Fruit fly (Drosophila melanogaster): ENCODE data around the gene cact.
A peak's percentile ranks its signal among the peaks of the same experiment; 100 is the strongest.

Gene cact

DNA sequence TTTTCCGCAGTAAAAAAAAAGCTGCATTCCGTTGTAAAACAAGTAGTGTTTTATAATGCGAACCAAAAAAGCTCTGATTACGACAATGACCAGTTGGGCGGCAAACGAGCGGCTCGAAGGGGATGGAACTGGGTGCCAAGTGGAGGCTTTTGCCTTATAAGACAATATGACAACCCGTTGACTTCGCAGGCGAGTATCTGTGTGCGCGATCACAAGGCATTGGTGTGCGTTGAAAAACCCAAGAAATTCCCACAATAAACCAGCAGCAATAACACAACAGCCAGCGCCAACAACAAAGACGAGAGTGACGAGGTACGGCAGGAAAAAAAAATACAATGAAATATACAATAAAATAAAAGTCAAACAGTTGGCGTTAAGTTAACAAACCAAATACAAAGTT, 11.0 kb downstream of the cact start (continued):
- TF ChIP-seq ato (GFP tag; IDR thresholded peaks at IDR 0.05; ENCODE audit: partially characterized antibody): no peak
- no peak for TF ChIP-seq Kr (GFP tag; optimal IDR thresholded peaks at IDR 0.05)
- TF ChIP-seq ash1 (GFP tag; optimal IDR thresholded peaks at IDR 0.05): no peak
- no peak for TF ChIP-seq CG14441 (GFP tag; IDR thresholded peaks at IDR 0.05)
- no peak for TF ChIP-seq Dip3 (GFP tag; optimal IDR thresholded peaks at IDR 0.05)
- TF ChIP-seq br (optimal IDR thresholded peaks at IDR 0.05): no peak
- no peak for TF ChIP-seq Hmx (GFP tag; optimal IDR thresholded peaks at IDR 0.05)
- no peak for TF ChIP-seq hkb (optimal IDR thresholded peaks at IDR 0.05)
- peak; percentile 25; the same call in 1 of the 2 replicates for TF ChIP-seq hkb (GFP tag; IDR thresholded peaks at IDR 0.05)
- TF ChIP-seq otp (GFP tag; IDR thresholded peaks at IDR 0.05): no peak
- no peak for TF ChIP-seq CG4820 (GFP tag; optimal IDR thresholded peaks at IDR 0.05)
- TF ChIP-seq bcd (GFP tag; optimal IDR thresholded peaks at IDR 0.05): no peak
- TF ChIP-seq CG13287 (GFP tag; IDR thresholded peaks at IDR 0.05; ENCODE audit: partially characterized antibody): no peak; the same call in 1 of the 2 replicates
- no peak for TF ChIP-seq zfh1 (GFP tag; IDR thresholded peaks at IDR 0.05)
- no peak for TF ChIP-seq CG3065 (GFP tag; optimal IDR thresholded peaks at IDR 0.05)
- TF ChIP-seq ranshi (GFP tag; IDR thresholded peaks at IDR 0.05): no peak; the same call in 1 of the 2 replicates
- no peak for TF ChIP-seq nerfin-1 (tag; optimal IDR thresholded peaks at IDR 0.05)
- no peak for TF ChIP-seq Tbp (GFP tag; optimal IDR thresholded peaks at IDR 0.05)
- TF ChIP-seq CG14050 (GFP tag; IDR thresholded peaks at IDR 0.05): no peak
- no peak for TF ChIP-seq Sry-β (GFP tag; optimal IDR thresholded peaks at IDR 0.05)
- no peak for TF ChIP-seq CG7372 (GFP tag; IDR thresholded peaks at IDR 0.05)
- no peak for TF ChIP-seq Vsx1 (GFP tag; optimal IDR thresholded peaks at IDR 0.05)
- TF ChIP-seq CG8924 (tag; optimal IDR thresholded peaks at IDR 0.05): no peak
- no peak for TF ChIP-seq cato (GFP tag; optimal IDR thresholded peaks at IDR 0.05; ENCODE audit: borderline replicate concordance)
- no peak for TF ChIP-seq ab (GFP tag; optimal IDR thresholded peaks at IDR 0.05)
- no peak for TF ChIP-seq CG7556 (GFP tag; optimal IDR thresholded peaks at IDR 0.05)
- no peak for TF ChIP-seq CG7963 (GFP tag; IDR thresholded peaks at IDR 0.05; ENCODE audit: partially characterized antibody)
- TF ChIP-seq tap (tag; optimal IDR thresholded peaks at IDR 0.05): no peak
- TF ChIP-seq CG10959 (GFP tag; IDR thresholded peaks at IDR 0.05): no peak
- peak; percentile 82 for TF ChIP-seq B-H2 (GFP tag; optimal IDR thresholded peaks at IDR 0.05)
- no peak for TF ChIP-seq vnd (GFP tag; IDR thresholded peaks at IDR 0.05; ENCODE audit: partially characterized antibody)
- TF ChIP-seq jigr1 (GFP tag; IDR thresholded peaks at IDR 0.05): no peak
- no peak for TF ChIP-seq CG1832 (GFP tag; optimal IDR thresholded peaks at IDR 0.05)
- no peak for TF ChIP-seq Camta (GFP tag; optimal IDR thresholded peaks at IDR 0.05)
- no peak for TF ChIP-seq sima (GFP tag; optimal IDR thresholded peaks at IDR 0.05)
- no peak for TF ChIP-seq CG9797 (GFP tag; optimal IDR thresholded peaks at IDR 0.05)
- TF ChIP-seq kni (GFP tag; optimal IDR thresholded peaks at IDR 0.05): no peak
- no peak for TF ChIP-seq bbx (GFP tag; IDR thresholded peaks at IDR 0.05; ENCODE audit: partially characterized antibody)
- no peak for TF ChIP-seq HLH4C (GFP tag; IDR thresholded peaks at IDR 0.05; ENCODE audit: partially characterized antibody)
- TF ChIP-seq emc (GFP tag; optimal IDR thresholded peaks at IDR 0.05): no peak
- TF ChIP-seq mam (GFP tag; optimal IDR thresholded peaks at IDR 0.05): no peak
- no peak for TF ChIP-seq gt (GFP tag; IDR thresholded peaks at IDR 0.05)
- no peak for TF ChIP-seq HmgD (GFP tag; optimal IDR thresholded peaks at IDR 0.05)
- TF ChIP-seq ind (GFP tag; optimal IDR thresholded peaks at IDR 0.05): no peak
- TF ChIP-seq CG11456 (GFP tag; IDR thresholded peaks at IDR 0.05): no peak
- no peak for TF ChIP-seq grau (tag; optimal IDR thresholded peaks at IDR 0.05)
- no peak for TF ChIP-seq jing (GFP tag; optimal IDR thresholded peaks at IDR 0.05)
- TF ChIP-seq nom (GFP tag; optimal IDR thresholded peaks at IDR 0.05): peak; percentile 78
- TF ChIP-seq nerfin-2 (GFP tag; IDR thresholded peaks at IDR 0.05; ENCODE audit: partially characterized antibody): no peak
- no peak for TF ChIP-seq Antp (GFP tag; optimal IDR thresholded peaks at IDR 0.05)
- TF ChIP-seq row (GFP tag; IDR thresholded peaks at IDR 0.05): no peak
- no peak for TF ChIP-seq ro (GFP tag; IDR thresholded peaks at IDR 0.05)
- TF ChIP-seq Dref (GFP tag; IDR thresholded peaks at IDR 0.05): no peak

Data from whole organism, embryonic.